Fruit fly (Drosophila melanogaster) whole organism, embryonic: Measurements from ENCODE around the gene fzo.
A peak's percentile ranks its signal among the peaks of the same experiment; 100 is the strongest.

Source experiments
- Adf1 ChIP-seq: fragments of 200-800 bp; sonication (Bioruptor generic); IDR thresholded peaks from 2 replicates; pipeline ENCODE4 v1.3.6; 2022; ENCODE audit warnings: missing biosample characterization, missing genetic modification characterization
- Blimp-1 ChIP-seq: fragments of 200-800 bp; sonication (Bioruptor generic); optimal IDR thresholded peaks from 3 replicates; lab custom pipeline; 2018; ENCODE audit warnings: missing biosample characterization, missing genetic modification characterization, mild to moderate bottlenecking, moderate library complexity, missing genetic modification reagents
- CG13624 ChIP-seq: fragments of 200-800 bp; sonication (Bioruptor generic); optimal IDR thresholded peaks from 2 replicates; lab custom pipeline; 2016; ENCODE audit warnings: missing biosample characterization, missing genetic modification characterization
- CG13775 ChIP-seq: fragments of 200-800 bp; sonication (Bioruptor generic); optimal IDR thresholded peaks from 3 replicates; lab custom pipeline; 2017; ENCODE audit warnings: missing biosample characterization, mild to moderate bottlenecking, missing genetic modification characterization
- CG14050 ChIP-seq: fragments of 200-800 bp; sonication (Bioruptor generic); IDR thresholded peaks from 3 replicates; pipeline ENCODE4 v1.3.6; 2022; ENCODE audit warnings: missing biosample characterization, missing genetic modification characterization
- CG14965 ChIP-seq: fragments of 200-800 bp; sonication (Bioruptor generic); optimal IDR thresholded peaks from 2 replicates; lab custom pipeline; 2016; ENCODE audit warnings: missing biosample characterization, missing genetic modification characterization, borderline replicate concordance
- CG15011 ChIP-seq: fragments of 200-800 bp; sonication (Bioruptor generic); optimal IDR thresholded peaks from 3 replicates; lab custom pipeline; 2018; ENCODE audit warnings: missing biosample characterization, mild to moderate bottlenecking, missing genetic modification characterization
- CG17612 ChIP-seq: fragments of 200-800 bp; sonication (Bioruptor generic); IDR thresholded peaks from 2 replicates; pipeline ENCODE4 v1.3.6; 2022; ENCODE audit warnings: missing biosample characterization, missing genetic modification characterization
- CG18011 ChIP-seq: fragments of 200-800 bp; sonication (Bioruptor generic); optimal IDR thresholded peaks from 2 replicates; lab custom pipeline; 2017; ENCODE audit warnings: missing biosample characterization, missing genetic modification characterization, mild to moderate bottlenecking, moderate library complexity, missing genotype
- CG30020 ChIP-seq: fragments of 200-800 bp; optimal IDR thresholded peaks from 2 replicates; lab custom pipeline; 2019; ENCODE audit warnings: missing biosample characterization, mild to moderate bottlenecking, missing genetic modification characterization, moderate library complexity
- CG3726 ChIP-seq: fragments of 200-800 bp; sonication (Bioruptor generic); IDR thresholded peaks from 3 replicates; pipeline ENCODE4, ENCODE4 v1.3.6; 2022; ENCODE audit warnings: missing biosample characterization, missing genetic modification characterization
- CG3847 ChIP-seq: fragments of 200-800 bp; sonication (Bioruptor generic); IDR thresholded peaks from 2 replicates; pipeline ENCODE4 v1.3.6; 2022; ENCODE audit warnings: missing biosample characterization, missing genetic modification characterization
- CG3995 ChIP-seq: fragments of 200-800 bp; sonication (Bioruptor generic); optimal IDR thresholded peaks from 3 replicates; lab custom pipeline; 2016; ENCODE audit warnings: missing biosample characterization, missing genetic modification characterization
- CG4282 ChIP-seq: fragments of 200-800 bp; sonication (Bioruptor generic); optimal IDR thresholded peaks from 2 replicates; lab custom pipeline; 2016; ENCODE audit warnings: missing biosample characterization, missing genetic modification characterization
- CG5245 ChIP-seq: fragments of 200-800 bp; sonication (Bioruptor generic); optimal IDR thresholded peaks from 3 replicates; lab custom pipeline; 2016; ENCODE audit warnings: missing biosample characterization, missing genetic modification characterization
- CG6654 ChIP-seq: fragments of 200-800 bp; sonication (Bioruptor generic); optimal IDR thresholded peaks from 2 replicates; lab custom pipeline; 2017; ENCODE audit warnings: missing biosample characterization, mild to moderate bottlenecking, missing genetic modification characterization
- CG6683 ChIP-seq: fragments of 200-800 bp; sonication (Bioruptor generic); optimal IDR thresholded peaks from 2 replicates; lab custom pipeline; 2017; ENCODE audit warnings: missing biosample characterization, mild to moderate bottlenecking, missing genetic modification characterization, missing genetic modification reagents
- CG9932 ChIP-seq: fragments of 200-800 bp; sonication (Bioruptor generic); IDR thresholded peaks from 2 replicates; pipeline ENCODE4 v1.3.6; 2022; ENCODE audit warnings: missing biosample characterization, missing genetic modification characterization
- Fer1 ChIP-seq: fragments of 200-800 bp; sonication (Bioruptor generic); optimal IDR thresholded peaks from 2 replicates; lab custom pipeline; 2017; ENCODE audit warnings: missing biosample characterization, mild to moderate bottlenecking, missing genetic modification characterization
- HLHmδ ChIP-seq: fragments of 200-800 bp; sonication (Bioruptor generic); optimal IDR thresholded peaks from 2 replicates; lab custom pipeline; 2018; ENCODE audit warnings: missing biosample characterization, mild to moderate bottlenecking, missing genetic modification characterization, moderate library complexity
- Lhr ChIP-seq: fragments of 200-800 bp; sonication (Bioruptor generic); optimal IDR thresholded peaks from 3 replicates; lab custom pipeline; 2017; ENCODE audit warnings: mild to moderate bottlenecking, missing biosample characterization, missing genetic modification reagents, missing genetic modification characterization
- Mrtf ChIP-seq: fragments of 200-800 bp; sonication (Bioruptor generic); IDR thresholded peaks from 3 replicates; pipeline ENCODE4 v1.3.6; 2022; ENCODE audit warnings: missing biosample characterization, missing genetic modification characterization
- Myb ChIP-seq: fragments of 200-800 bp; sonication (Bioruptor generic); optimal IDR thresholded peaks from 2 replicates; lab custom pipeline; 2016; ENCODE audit warnings: missing biosample characterization, missing genetic modification characterization
- NC2β ChIP-seq: fragments of 200-800 bp; sonication (Bioruptor generic); optimal IDR thresholded peaks from 2 replicates; lab custom pipeline; 2016; ENCODE audit warnings: missing biosample characterization, missing genetic modification characterization
- Optix ChIP-seq: fragments of 200-800 bp; sonication (Bioruptor generic); IDR thresholded peaks from 3 replicates; pipeline ENCODE4 v1.3.6; 2022; ENCODE audit warnings: missing biosample characterization, missing genetic modification characterization
- Sox100B ChIP-seq: fragments of 200-800 bp; sonication (Bioruptor generic); optimal IDR thresholded peaks from 3 replicates; lab custom pipeline; 2018; ENCODE audit warnings: missing biosample characterization, mild to moderate bottlenecking, missing genetic modification characterization
- Sox102F ChIP-seq: fragments of 200-800 bp; sonication (Bioruptor generic); optimal IDR thresholded peaks from 2 replicates; lab custom pipeline; 2018; ENCODE audit warnings: missing biosample characterization, mild to moderate bottlenecking, missing genetic modification characterization, moderate library complexity
- amos ChIP-seq: fragments of 200-800 bp; sonication (Bioruptor generic); IDR thresholded peaks from 2 replicates; pipeline ENCODE4 v1.3.6; 2022; ENCODE audit warnings: missing biosample characterization, missing genetic modification characterization; ENCODE audit not compliant: partially characterized antibody
- ash1 ChIP-seq: fragments of 200-800 bp; sonication (Bioruptor generic); optimal IDR thresholded peaks from 2 replicates; lab custom pipeline; 2018; ENCODE audit warnings: missing biosample characterization, mild to moderate bottlenecking, missing genetic modification characterization
- br ChIP-seq: fragments of >200 bp; optimal IDR thresholded peaks from 2 replicates; lab custom pipeline; 2017
- corto ChIP-seq: fragments of 200-800 bp; sonication (Bioruptor generic); optimal IDR thresholded peaks from 2 replicates; lab custom pipeline; 2016; ENCODE audit warnings: missing biosample characterization, mild to moderate bottlenecking, missing genetic modification characterization, moderate library complexity
- crp ChIP-seq, 2 experiments: fragments of 200-800 bp; sonication (Bioruptor generic); optimal IDR thresholded peaks; 2 replicates in 1 of 2; 3 replicates in 1 of 2; lab custom pipeline; 2017; ENCODE audit warnings: missing biosample characterization in 2 of 2, missing genetic modification characterization in 2 of 2, mild to moderate bottlenecking in 1 of 2, moderate library complexity in 1 of 2
- dati ChIP-seq: fragments of 200-800 bp; sonication (Bioruptor generic); IDR thresholded peaks from 2 replicates; pipeline ENCODE4 v1.3.6; 2022; ENCODE audit warnings: missing biosample characterization, missing genetic modification characterization
- dmrt11E ChIP-seq: fragments of 200-800 bp; sonication (Bioruptor generic); optimal IDR thresholded peaks from 3 replicates; lab custom pipeline; 2018; ENCODE audit warnings: missing biosample characterization, mild to moderate bottlenecking, missing genetic modification characterization, moderate library complexity
- dmrt99B ChIP-seq: fragments of 200-800 bp; sonication (Bioruptor generic); optimal IDR thresholded peaks from 2 replicates; lab custom pipeline; 2018; ENCODE audit warnings: missing biosample characterization, mild to moderate bottlenecking, missing genetic modification characterization, moderate library complexity
- grn ChIP-seq: fragments of 200-800 bp; sonication (Bioruptor generic); optimal IDR thresholded peaks from 3 replicates; lab custom pipeline; 2017; ENCODE audit warnings: missing biosample characterization, missing genetic modification characterization
- inv ChIP-seq: fragments of 200-800 bp; sonication (Bioruptor generic); IDR thresholded peaks from 2 replicates; pipeline ENCODE4 v1.3.6; 2022; ENCODE audit warnings: missing biosample characterization, missing genetic modification characterization; ENCODE audit not compliant: partially characterized antibody
- knrl ChIP-seq: fragments of 200-800 bp; sonication (Bioruptor generic); IDR thresholded peaks from 3 replicates; pipeline ENCODE4 v1.3.6; 2022; ENCODE audit warnings: missing biosample characterization, missing genetic modification characterization; ENCODE audit not compliant: partially characterized antibody
- lilli ChIP-seq: fragments of 200-800 bp; sonication (Bioruptor generic); optimal IDR thresholded peaks from 3 replicates; lab custom pipeline; 2016; ENCODE audit warnings: missing biosample characterization, missing genetic modification characterization
- org-1 ChIP-seq: fragments of 200-800 bp; sonication (Bioruptor generic); optimal IDR thresholded peaks from 2 replicates; lab custom pipeline; 2017; ENCODE audit warnings: missing biosample characterization, missing genetic modification characterization
- p53 ChIP-seq: fragments of 200-800 bp; sonication (Bioruptor generic); optimal IDR thresholded peaks from 2 replicates; lab custom pipeline; 2016; ENCODE audit warnings: missing biosample characterization, missing genetic modification characterization
- peb ChIP-seq: fragments of 200-800 bp; sonication (Bioruptor generic); IDR thresholded peaks from 2 replicates; pipeline ENCODE4 v1.3.6; 2022; ENCODE audit warnings: missing biosample characterization, missing genetic modification characterization
- phol ChIP-seq: fragments of 200-800 bp; sonication (Bioruptor generic); optimal IDR thresholded peaks from 3 replicates; lab custom pipeline; 2018; ENCODE audit warnings: missing biosample characterization, mild to moderate bottlenecking, missing genetic modification characterization, moderate library complexity
- pita ChIP-seq: fragments of 200-800 bp; sonication (Bioruptor generic); optimal IDR thresholded peaks from 2 replicates; lab custom pipeline; 2017; ENCODE audit warnings: missing biosample characterization, mild to moderate bottlenecking, missing genetic modification characterization
- psq ChIP-seq: fragments of 200-800 bp; sonication (Bioruptor generic); optimal IDR thresholded peaks from 2 replicates; lab custom pipeline; 2017; ENCODE audit warnings: missing biosample characterization, missing genetic modification characterization
- ro ChIP-seq: fragments of 200-800 bp; sonication (Bioruptor generic); IDR thresholded peaks from 2 replicates; pipeline ENCODE4 v1.3.6; 2022; ENCODE audit warnings: missing biosample characterization, missing genetic modification characterization
- shn ChIP-seq: fragments of 200-800 bp; sonication (Bioruptor generic); optimal IDR thresholded peaks from 3 replicates; lab custom pipeline; 2016; ENCODE audit warnings: missing biosample characterization, missing genetic modification characterization
- stc ChIP-seq: fragments of 200-800 bp; sonication (Bioruptor generic); IDR thresholded peaks from 2 replicates; pipeline ENCODE4 v1.3.6; 2022; ENCODE audit warnings: missing biosample characterization, missing genetic modification characterization
- tx ChIP-seq: fragments of 200-800 bp; sonication (Bioruptor generic); optimal IDR thresholded peaks from 2 replicates; lab custom pipeline; 2016; ENCODE audit warnings: missing biosample characterization, missing genetic modification characterization
- wor ChIP-seq: fragments of 200-800 bp; sonication (Bioruptor generic); IDR thresholded peaks from 2 replicates; pipeline ENCODE4 v1.3.6; 2022; ENCODE audit warnings: missing biosample characterization, missing genetic modification characterization
- z ChIP-seq: fragments of 200-800 bp; sonication (Bioruptor generic); IDR thresholded peaks from 3 replicates; pipeline ENCODE4 v1.3.6; 2022; ENCODE audit warnings: missing biosample characterization, missing genetic modification characterization

The fzo gene

DNA sequence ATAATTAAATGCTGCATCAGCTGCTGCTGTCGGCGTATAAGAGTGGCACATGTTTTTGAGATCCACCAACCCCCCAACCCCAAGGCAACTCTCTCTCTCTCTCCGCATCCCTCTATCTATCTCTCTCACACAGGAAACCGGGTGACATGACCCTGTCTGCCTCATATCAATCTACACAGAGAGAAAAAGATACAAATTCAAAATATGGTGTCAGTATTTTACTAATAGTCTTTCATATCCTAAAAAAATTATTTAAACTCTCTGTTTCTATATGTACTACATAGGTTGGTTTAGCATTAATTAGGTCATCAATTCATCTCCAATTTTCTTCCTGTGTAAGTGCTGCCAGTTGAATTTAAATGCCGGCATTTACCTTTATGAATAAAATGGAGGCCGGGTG lies 28.5 kb downstream of the fzo start (continued):
- TF ChIP-seq br (lab: Kevin White, UChicago) (no peak), CG3847 (GFP tag; lab: Robert Waterston, UW) (peak; percentile 54), CG6683 (GFP tag; lab: Kevin White, UChicago) (peak; percentile 62), wor (GFP tag; lab: Robert Waterston, UW) (peak; percentile 90), phol (tag; lab: Kevin White, UChicago) (peak; percentile 95), psq (GFP tag; lab: Kevin White, UChicago) (peak; percentile 64), ash1 (no peak), inv (GFP tag; lab: Robert Waterston, UW) (no peak), peb (peak; percentile 81), CG17612 (GFP tag; lab: Robert Waterston, UW) (peak; percentile 70), tx (GFP tag; lab: Kevin White, UChicago) (peak; percentile 72), CG6654 (GFP tag; lab: Kevin White, UChicago) (peak; percentile 75), Blimp-1 (GFP tag; lab: Kevin White, UChicago) (peak; percentile 93), shn (GFP tag; lab: Kevin White, UChicago) (peak; percentile 64), dmrt99B (peak; percentile 96), grn (GFP tag; lab: Kevin White, UChicago) (peak; percentile 74), stc (GFP tag; lab: Robert Waterston, UW) (peak; percentile 93), p53 (peak; percentile 73), HLHmδ (no peak), dati (GFP tag; lab: Robert Waterston, UW) (peak; percentile 83), pita (GFP tag; lab: Kevin White, UChicago) (no peak), CG13624 (GFP tag; lab: Kevin White, UChicago) (peak; percentile 82), CG15011 (GFP tag; lab: Kevin White, UChicago) (peak; percentile 82), Optix (GFP tag; lab: Robert Waterston, UW) (peak; percentile 48; the same call in 1 of the 3 replicates), lilli (peak; percentile 82), Adf1 (peak; percentile 41; the same call in 1 of the 2 replicates), crp (GFP tag; optimal IDR thresholded peaks at IDR 0.05; lab: Kevin White, UChicago) (peak in 1 of 2 experiments; percentile 50), CG4282 (GFP tag; lab: Kevin White, UChicago) (peak; percentile 30), CG3995 (GFP tag; lab: Kevin White, UChicago) (peak; percentile 20), knrl (GFP tag; lab: Robert Waterston, UW) (no peak), Myb (GFP tag; lab: Kevin White, UChicago) (peak; percentile 62), CG3726 (GFP tag; lab: Robert Waterston, UW) (peak; percentile 79; the same call in 2 of the 3 replicates), Mrtf (GFP tag; lab: Robert Waterston, UW) (peak; percentile 84), Fer1 (GFP tag; lab: Kevin White, UChicago) (peak; percentile 78), NC2β (peak; percentile 89), amos (GFP tag; lab: Robert Waterston, UW) (no peak), dmrt11E (peak; percentile 91), CG5245 (peak; percentile 90), Lhr (GFP tag; lab: Kevin White, UChicago) (peak; percentile 79), CG14965 (GFP tag; lab: Kevin White, UChicago) (peak; percentile 74), CG9932 (peak; percentile 65), CG13775 (GFP tag; lab: Kevin White, UChicago) (peak; percentile 78), CG30020 (tag; lab: Kevin White, UChicago) (peak; percentile 58), CG18011 (GFP tag; lab: Kevin White, UChicago) (peak; percentile 53), org-1 (GFP tag; lab: Kevin White, UChicago) (peak; percentile 81), Sox100B (GFP tag; lab: Kevin White, UChicago) (peak; percentile 85), ro (GFP tag; lab: Robert Waterston, UW) (peak; percentile 80), corto (GFP tag; lab: Kevin White, UChicago) (peak; percentile 88), CG14050 (GFP tag; lab: Robert Waterston, UW) (peak; percentile 85), Sox102F (GFP tag; lab: Kevin White, UChicago) (peak; percentile 97), z (GFP tag; lab: Robert Waterston, UW) (no peak; the same call in 2 of the 3 replicates)
